Fruit fly (Drosophila melanogaster) Kc167 (cell line): ENCODE measurements around the gene Rbcn-3B.

Source experiments
- Myc ChIP-seq: fragments of >200 bp; optimal IDR thresholded peaks from 2 replicates; lab custom pipeline; 2017; ENCODE audit warnings: missing external identifiers
- Sin3A ChIP-seq: fragments of >200 bp; optimal IDR thresholded peaks from 2 replicates; lab custom pipeline; 2018; ENCODE audit warnings: missing external identifiers
- h ChIP-seq: fragments of >200 bp; optimal IDR thresholded peaks from 3 replicates; lab custom pipeline; 2018; ENCODE audit warnings: missing external identifiers
- insv ChIP-seq: fragments of >200 bp; optimal IDR thresholded peaks from 3 replicates; lab custom pipeline; 2018; ENCODE audit warnings: missing external identifiers
- psq ChIP-seq: fragments of >200 bp; optimal IDR thresholded peaks from 2 replicates; lab custom pipeline; 2017; ENCODE audit warnings: missing external identifiers
- ttk ChIP-seq: sonication (Bioruptor generic); optimal IDR thresholded peaks from 2 replicates; lab custom pipeline; 2017; ENCODE audit warnings: missing external identifiers

The Rbcn-3B gene

dm6 chrX:1963192-1963590 is 54.5 kb downstream of the Rbcn-3B start:
- no peak for TF ChIP-seq ttk
- TF ChIP-seq h = no peak

- no peak for TF ChIP-seq ttk
- TF ChIP-seq Sin3A (lab: Kevin White, UChicago) = no peak
- no peak for TF ChIP-seq Myc
- no peak for TF ChIP-seq h
- TF ChIP-seq insv (lab: Kevin White, UChicago) = no peak
- no peak for TF ChIP-seq psq (lab: Kevin White, UChicago)
Measured at dm6 chrX:1963591-1964216, 55.0 kb downstream of the Rbcn-3B start.

dm6 chrX:1964409-1965345 is 56.0 kb downstream of the Rbcn-3B start:
- no peak for TF ChIP-seq h
- no peak for TF ChIP-seq ttk
- TF ChIP-seq insv (lab: Kevin White, UChicago) = no peak
- no peak for TF ChIP-seq psq (lab: Kevin White, UChicago)
- no peak for TF ChIP-seq Sin3A (lab: Kevin White, UChicago)

- TF ChIP-seq ttk = no peak
- no peak for TF ChIP-seq h
- TF ChIP-seq psq (lab: Kevin White, UChicago) = no peak
- no peak for TF ChIP-seq Myc
- no peak for TF ChIP-seq Sin3A (lab: Kevin White, UChicago)
- TF ChIP-seq insv (lab: Kevin White, UChicago) = no peak
Measured at dm6 chrX:1965512-1965911, 56.8 kb downstream of the Rbcn-3B start.

- TF ChIP-seq Myc (no peak), ttk (no peak), h (no peak), Sin3A (lab: Kevin White, UChicago) (no peak), psq (lab: Kevin White, UChicago) (no peak), insv (lab: Kevin White, UChicago) (no peak)
Measured at dm6 chrX:1965979-1966778, 57.5 kb downstream of the Rbcn-3B start.
